Worm (Caenorhabditis elegans) whole organism, late embryonic: ENCODE results near the gene mct-5.

Source experiments
- C38D4.7 ChIP-seq: fragments of 200-800 bp; sonication (Bioruptor generic); optimal IDR thresholded peaks from 2 replicates; lab custom pipeline; 2018; ENCODE audit warnings: mild to moderate bottlenecking, missing genetic modification characterization, moderate library complexity, missing compliant biosample characterization
- F13H6.1 ChIP-seq: sonication (generic microtip); optimal IDR thresholded peaks from 2 replicates; lab custom pipeline; 2016; ENCODE audit warnings: missing genetic modification characterization, missing compliant biosample characterization
- K09A11.1 ChIP-seq: sonication (generic microtip); optimal IDR thresholded peaks from 2 replicates; lab custom pipeline; 2017; ENCODE audit warnings: antibody characterized with exemption, mild to moderate bottlenecking, missing genetic modification characterization, missing compliant biosample characterization; ENCODE audit not compliant: insufficient read depth
- Y22D7AL.16 ChIP-seq: sonication (generic microtip); optimal IDR thresholded peaks from 2 replicates; lab custom pipeline; 2016; ENCODE audit warnings: missing genetic modification characterization, missing compliant biosample characterization
- ahr-1 ChIP-seq: sonication (generic microtip); optimal IDR thresholded peaks from 2 replicates; lab custom pipeline; 2016; ENCODE audit warnings: missing genetic modification characterization, missing compliant biosample characterization
- ceh-14 ChIP-seq: sonication (generic microtip); optimal IDR thresholded peaks from 2 replicates; lab custom pipeline; 2016; ENCODE audit warnings: missing genotype, missing genetic modification characterization, missing compliant biosample characterization
- ceh-18 ChIP-seq: sonication (generic microtip); optimal IDR thresholded peaks from 2 replicates; lab custom pipeline; 2016; ENCODE audit warnings: missing genetic modification characterization, missing compliant biosample characterization
- ceh-19 ChIP-seq: fragments of 200-800 bp; sonication (Bioruptor generic); optimal IDR thresholded peaks from 2 replicates; lab custom pipeline; 2018; ENCODE audit warnings: mild to moderate bottlenecking, missing genetic modification characterization, missing compliant biosample characterization
- ceh-22 ChIP-seq: sonication (generic microtip); optimal IDR thresholded peaks from 2 replicates; lab custom pipeline; 2017; ENCODE audit warnings: missing biosample characterization, missing genetic modification characterization
- ceh-30 ChIP-seq: fragments of 150-350 bp; optimal IDR thresholded peaks from 2 replicates; lab custom pipeline; 2014; ENCODE audit warnings: missing biosample characterization, missing genetic modification characterization
- ceh-31 ChIP-seq: sonication (generic microtip); optimal IDR thresholded peaks from 2 replicates; lab custom pipeline; 2016; ENCODE audit warnings: missing genetic modification characterization, missing compliant biosample characterization
- ceh-48 ChIP-seq: sonication (generic microtip); optimal IDR thresholded peaks from 2 replicates; lab custom pipeline; 2016; ENCODE audit warnings: missing genetic modification characterization, inconsistent platforms, missing compliant biosample characterization
- fax-1 ChIP-seq: sonication (generic microtip); optimal IDR thresholded peaks from 2 replicates; lab custom pipeline; 2016; ENCODE audit warnings: missing genotype, missing genetic modification characterization, missing compliant biosample characterization
- gmeb-2 ChIP-seq: sonication (generic microtip); optimal IDR thresholded peaks from 2 replicates; lab custom pipeline; 2016; ENCODE audit warnings: missing genetic modification characterization, inconsistent platforms, missing compliant biosample characterization
- hlh-15 ChIP-seq: sonication (generic microtip); optimal IDR thresholded peaks from 2 replicates; lab custom pipeline; 2016; ENCODE audit warnings: missing genetic modification characterization, missing compliant biosample characterization
- hlh-8 ChIP-seq: sonication (generic microtip); optimal IDR thresholded peaks from 2 replicates; lab custom pipeline; 2016; ENCODE audit warnings: missing genotype, missing genetic modification characterization, missing compliant biosample characterization
- nfya-1 ChIP-seq: sonication (generic microtip); optimal IDR thresholded peaks from 2 replicates; lab custom pipeline; 2017; ENCODE audit warnings: missing genetic modification characterization, mild to moderate bottlenecking, missing compliant biosample characterization, antibody characterized with exemption, moderate library complexity
- npax-4 ChIP-seq: sonication (generic microtip); optimal IDR thresholded peaks from 2 replicates; lab custom pipeline; 2016; ENCODE audit warnings: missing genetic modification characterization, missing compliant biosample characterization
- pag-3 ChIP-seq: sonication (generic microtip); optimal IDR thresholded peaks from 2 replicates; lab custom pipeline; 2016; ENCODE audit warnings: missing compliant biosample characterization, missing genetic modification characterization, borderline replicate concordance
- pat-9 ChIP-seq: fragments of 200-800 bp; sonication (Bioruptor generic); optimal IDR thresholded peaks from 2 replicates; lab custom pipeline; 2018; ENCODE audit warnings: mild to moderate bottlenecking, missing genetic modification characterization, moderate library complexity, missing compliant biosample characterization
- pax-1 ChIP-seq: fragments of 150-350 bp; optimal IDR thresholded peaks from 2 replicates; lab custom pipeline; 2014; ENCODE audit warnings: missing biosample characterization, missing genetic modification characterization
- pha-2 ChIP-seq: sonication (generic microtip); optimal IDR thresholded peaks from 2 replicates; lab custom pipeline; 2017; ENCODE audit warnings: mild to moderate bottlenecking, missing genetic modification characterization, missing compliant biosample characterization
- pha-4 ChIP-seq: fragments of 150-350 bp; optimal IDR thresholded peaks from 2 replicates; lab custom pipeline; 2018; ENCODE audit warnings: missing biosample characterization, missing genetic modification reagents, missing genetic modification characterization
- pqm-1 ChIP-seq: sonication (generic microtip); optimal IDR thresholded peaks from 2 replicates; lab custom pipeline; 2016; ENCODE audit warnings: missing genetic modification characterization, missing compliant biosample characterization
- pros-1 ChIP-seq: fragments of 150-350 bp; optimal IDR thresholded peaks from 2 replicates; lab custom pipeline; 2014; ENCODE audit warnings: missing biosample characterization, missing genetic modification reagents, missing genetic modification characterization
- ref-2 ChIP-seq: sonication (generic microtip); optimal IDR thresholded peaks from 2 replicates; lab custom pipeline; 2016; ENCODE audit warnings: missing genetic modification characterization, missing compliant biosample characterization
- rnt-1 ChIP-seq: sonication (generic microtip); optimal IDR thresholded peaks from 2 replicates; lab custom pipeline; 2016; ENCODE audit warnings: missing genetic modification characterization, missing compliant biosample characterization
- sdc-2 ChIP-seq: sonication (generic microtip); optimal IDR thresholded peaks from 2 replicates; lab custom pipeline; 2016; ENCODE audit warnings: missing genotype, missing genetic modification characterization, missing compliant biosample characterization
- sox-4 ChIP-seq: sonication (generic microtip); optimal IDR thresholded peaks from 2 replicates; lab custom pipeline; 2017; ENCODE audit warnings: mild to moderate bottlenecking, missing genetic modification characterization, inconsistent platforms, missing compliant biosample characterization
- syd-9 ChIP-seq: sonication (generic microtip); optimal IDR thresholded peaks from 2 replicates; lab custom pipeline; 2016; ENCODE audit warnings: mild to moderate bottlenecking, missing genetic modification characterization, moderate library complexity, missing compliant biosample characterization
- tbx-2 ChIP-seq: sonication (generic microtip); optimal IDR thresholded peaks from 2 replicates; lab custom pipeline; 2016; ENCODE audit warnings: missing genetic modification characterization, missing compliant biosample characterization
- tbx-7 ChIP-seq: sonication (generic microtip); optimal IDR thresholded peaks from 2 replicates; lab custom pipeline; 2016; ENCODE audit warnings: missing genotype, missing genetic modification characterization, missing compliant biosample characterization
- ttx-3 ChIP-seq: sonication (generic microtip); optimal IDR thresholded peaks from 2 replicates; lab custom pipeline; 2016; ENCODE audit warnings: missing genetic modification reagents, missing genetic modification characterization, missing compliant biosample characterization
- unc-3 ChIP-seq, 2 experiments: fragments of 200-800 bp in 1 of 2; sonication (Bioruptor generic) in 1 of 2; sonication (generic microtip) in 1 of 2; conservative IDR thresholded peaks in 1 of 2; optimal IDR thresholded peaks in 1 of 2; 2 replicates each; pipeline versions ENCODE4 v1.3.6 to Lab custom; 2016 to 2022; ENCODE audit warnings: missing compliant biosample characterization in 2 of 2, missing genetic modification characterization in 2 of 2, missing genetic modification reagents in 1 of 2
- unc-42 ChIP-seq: sonication (generic microtip); optimal IDR thresholded peaks from 2 replicates; lab custom pipeline; 2016; ENCODE audit warnings: missing genotype, missing genetic modification characterization, missing compliant biosample characterization
- unc-55 ChIP-seq: sonication (generic microtip); optimal IDR thresholded peaks from 2 replicates; lab custom pipeline; 2017; ENCODE audit warnings: missing biosample characterization, missing genetic modification reagents, missing genetic modification characterization
- unc-86 ChIP-seq: sonication (generic microtip); optimal IDR thresholded peaks from 2 replicates; lab custom pipeline; 2016; ENCODE audit warnings: missing genetic modification characterization, missing compliant biosample characterization
- zip-5 ChIP-seq: sonication (generic microtip); optimal IDR thresholded peaks from 2 replicates; lab custom pipeline; 2016; ENCODE audit warnings: missing genetic modification characterization, missing compliant biosample characterization

Gene mct-5

ce11 chrII:7119525-7119924 is 21.1 kb upstream of the mct-5 start:
- TF ChIP-seq pat-9 (no peak), tbx-7 (tag; lab: Kevin White, UChicago) (no peak), hlh-15 (tag; lab: Kevin White, UChicago) (no peak), sdc-2 (tag; lab: Kevin White, UChicago) (no peak), pha-2 (tag; lab: Kevin White, UChicago) (no peak), ref-2 (tag; lab: Kevin White, UChicago) (no peak), ceh-48 (no peak), rnt-1 (no peak), pax-1 (tag; lab: Kevin White, UChicago) (no peak), syd-9 (no peak), pqm-1 (tag; lab: Kevin White, UChicago) (no peak)

- TF ChIP-seq hlh-8 (tag; lab: Kevin White, UChicago): no peak
- TF ChIP-seq ref-2 (tag; lab: Kevin White, UChicago): no peak
- peak; percentile 54 for TF ChIP-seq unc-55 (GFP tag; lab: Kevin White, UChicago)
- no peak for TF ChIP-seq ceh-14 (tag; lab: Kevin White, UChicago)
- no peak for TF ChIP-seq ttx-3 (tag; lab: Kevin White, UChicago)
- no peak for TF ChIP-seq Y22D7AL.16
- no peak for TF ChIP-seq K09A11.1 (tag; lab: Kevin White, UChicago)
These were observed 18.0 kb upstream of the mct-5 start, which contains the start of gene spon-1 for ce11 chrII:7116350-7116749. Gene spon-1, plus strand, starts transcription at chrII:7116557.

- TF ChIP-seq fax-1 (tag; lab: Kevin White, UChicago) (no peak), ceh-19 (GFP tag; lab: Kevin White, UChicago) (no peak), pag-3 (tag; lab: Kevin White, UChicago) (no peak), unc-3 (GFP tag; conservative IDR thresholded peaks at IDR 0.05; lab: Robert Waterston, UW) (no peak), unc-3 (tag; optimal IDR thresholded peaks at IDR 0.05; lab: Kevin White, UChicago) (no peak), gmeb-2 (no peak), zip-5 (no peak), ceh-31 (tag; lab: Kevin White, UChicago) (no peak), F13H6.1 (tag; lab: Kevin White, UChicago) (no peak), pha-4 (tag; lab: Kevin White, UChicago) (no peak), pqm-1 (tag; lab: Kevin White, UChicago) (no peak), tbx-2 (tag; lab: Kevin White, UChicago) (no peak), sox-4 (tag; lab: Kevin White, UChicago) (no peak), tbx-7 (tag; lab: Kevin White, UChicago) (no peak)
These were observed 17.2 kb upstream of the mct-5 start, which contains the start of gene cutl-5 for ce11 chrII:7115638-7116037. Gene cutl-5, minus strand, starts transcription at chrII:7115906.

- no peak for TF ChIP-seq ref-2 (tag; lab: Kevin White, UChicago)
- no peak for TF ChIP-seq npax-4
- no peak for TF ChIP-seq pha-4 (tag; lab: Kevin White, UChicago)
- TF ChIP-seq ceh-22 (tag; lab: Kevin White, UChicago): no peak
- no peak for TF ChIP-seq unc-86
- no peak for TF ChIP-seq C38D4.7 (GFP tag; lab: Kevin White, UChicago)
- no peak for TF ChIP-seq pros-1 (tag; lab: Kevin White, UChicago)
- no peak for TF ChIP-seq ahr-1
- no peak for TF ChIP-seq ceh-18 (tag; lab: Kevin White, UChicago)
- no peak for TF ChIP-seq Y22D7AL.16
These were observed 14.4 kb upstream of the mct-5 start, which contains the start of gene F10E7.6 for ce11 chrII:7112780-7113179. Gene F10E7.6, plus strand, starts transcription at chrII:7113080.

- TF ChIP-seq unc-55 (GFP tag; lab: Kevin White, UChicago) (peak; percentile 43), sox-4 (tag; lab: Kevin White, UChicago) (no peak), unc-42 (tag; lab: Kevin White, UChicago) (peak; percentile 77), ceh-30 (tag; lab: Kevin White, UChicago) (peak; percentile 21), nfya-1 (tag; lab: Kevin White, UChicago) (peak; percentile 45)
These were observed 13.3 kb upstream of the mct-5 start, which contains the start of gene F10E7.5 for ce11 chrII:7111657-7112049. Gene F10E7.5, plus strand, starts transcription at chrII:7111978.
